Worm (Caenorhabditis elegans) whole organism, late embryonic: ENCODE results near the gene T02H6.9.

Experiments used
- ceh-48 ChIP-seq: sonication (generic microtip); optimal IDR thresholded peaks from 2 replicates; lab custom pipeline; 2016; ENCODE audit warnings: missing genetic modification characterization, inconsistent platforms, missing compliant biosample characterization
- ceh-9 ChIP-seq: sonication (generic microtip); optimal IDR thresholded peaks from 2 replicates; lab custom pipeline; 2016; ENCODE audit warnings: mild to moderate bottlenecking, missing genetic modification characterization, inconsistent platforms, missing compliant biosample characterization
- dmd-4 ChIP-seq: sonication (generic microtip); optimal IDR thresholded peaks from 2 replicates; lab custom pipeline; 2016; ENCODE audit warnings: borderline replicate concordance, missing genetic modification characterization, missing compliant biosample characterization
- elt-2 ChIP-seq: sonication (generic microtip); optimal IDR thresholded peaks from 2 replicates; lab custom pipeline; 2016; ENCODE audit warnings: missing genetic modification reagents, missing genetic modification characterization, missing compliant biosample characterization
- fkh-10 ChIP-seq: fragments of 150-350 bp; optimal IDR thresholded peaks from 2 replicates; lab custom pipeline; 2014; ENCODE audit warnings: missing biosample characterization, missing genetic modification reagents, missing genetic modification characterization
- hlh-6 ChIP-seq: sonication (generic microtip); optimal IDR thresholded peaks from 2 replicates; lab custom pipeline; 2016; ENCODE audit warnings: missing genotype, missing genetic modification characterization, missing compliant biosample characterization
- nfya-1 ChIP-seq: sonication (generic microtip); optimal IDR thresholded peaks from 2 replicates; lab custom pipeline; 2017; ENCODE audit warnings: missing genetic modification characterization, mild to moderate bottlenecking, missing compliant biosample characterization, antibody characterized with exemption, moderate library complexity
- nhr-11 ChIP-seq: fragments of 150-350 bp; optimal IDR thresholded peaks from 2 replicates; lab custom pipeline; 2014; ENCODE audit warnings: missing biosample characterization, missing genetic modification characterization
- nhr-232 ChIP-seq: sonication (generic microtip); optimal IDR thresholded peaks from 2 replicates; lab custom pipeline; 2016; ENCODE audit warnings: missing genetic modification characterization, missing compliant biosample characterization
- syd-9 ChIP-seq: sonication (generic microtip); optimal IDR thresholded peaks from 2 replicates; lab custom pipeline; 2016; ENCODE audit warnings: mild to moderate bottlenecking, missing genetic modification characterization, moderate library complexity, missing compliant biosample characterization
- ttx-3 ChIP-seq: sonication (generic microtip); optimal IDR thresholded peaks from 2 replicates; lab custom pipeline; 2016; ENCODE audit warnings: missing genetic modification reagents, missing genetic modification characterization, missing compliant biosample characterization

ce11 chrII:650321-651005, 28.2 kb upstream of the T02H6.9 start, which contains the start of the genes K07E8.7 and frpr-14:
- no peak for TF ChIP-seq ttx-3 (tag; lab: Kevin White, UChicago)
- TF ChIP-seq dmd-4 (tag; lab: Kevin White, UChicago), result no peak
- TF ChIP-seq elt-2 (tag; lab: Kevin White, UChicago), result no peak
- no peak for TF ChIP-seq ceh-9 (tag; lab: Kevin White, UChicago)
- no peak for TF ChIP-seq nhr-232 (tag; lab: Kevin White, UChicago)
- TF ChIP-seq fkh-10, result no peak
- TF ChIP-seq ceh-48, result no peak
- no peak for TF ChIP-seq hlh-6 (tag; lab: Kevin White, UChicago)
- TF ChIP-seq syd-9 (tag; lab: Kevin White, UChicago), result no peak
- TF ChIP-seq nhr-11, result no peak
- TF ChIP-seq nfya-1, result no peak
